Worm (Caenorhabditis elegans) whole organism, L2 larva: ENCODE results near the gene ttr-3.

Experiments used
- ZK546.5 ChIP-seq: sonication (generic microtip); optimal IDR thresholded peaks from 2 replicates; lab custom pipeline; 2017; ENCODE audit warnings: missing biosample characterization, missing genetic modification characterization
- alr-1 ChIP-seq: fragments of 150-350 bp; optimal IDR thresholded peaks from 2 replicates; lab custom pipeline; 2014; ENCODE audit warnings: missing biosample characterization, missing genetic modification characterization
- ama-1 ChIP-seq: fragments of 150-350 bp; optimal IDR thresholded peaks from 2 replicates; lab custom pipeline; 2018; ENCODE audit warnings: inconsistent platforms
- blmp-1 ChIP-seq: sonication (generic microtip); optimal IDR thresholded peaks from 2 replicates; lab custom pipeline; 2017; ENCODE audit warnings: missing genetic modification characterization, mild to moderate bottlenecking, missing compliant biosample characterization, antibody characterized with exemption, moderate library complexity; ENCODE audit not compliant: insufficient read depth
- ceh-82 ChIP-seq: fragments of 150-350 bp; optimal IDR thresholded peaks from 2 replicates; lab custom pipeline; 2014; ENCODE audit warnings: missing biosample characterization, missing genetic modification characterization
- elt-3 ChIP-seq: sonication (generic microtip); optimal IDR thresholded peaks from 2 replicates; lab custom pipeline; 2017; ENCODE audit warnings: missing biosample characterization, missing genetic modification characterization
- fos-1 ChIP-seq: fragments of 150-350 bp; optimal IDR thresholded peaks from 2 replicates; lab custom pipeline; 2014; ENCODE audit warnings: missing biosample characterization, missing genetic modification characterization
- mdl-1 ChIP-seq, 2 experiments: fragments of 150-350 bp in 1 of 2; sonication (generic microtip) in 1 of 2; optimal IDR thresholded peaks; 2 replicates each; lab custom pipeline; 2017; ENCODE audit warnings: missing biosample characterization in 2 of 2, missing genetic modification characterization in 2 of 2
- nhr-237 ChIP-seq: fragments of 150-350 bp; optimal IDR thresholded peaks from 2 replicates; lab custom pipeline; 2014; ENCODE audit warnings: missing biosample characterization, missing genetic modification characterization
- snpc-4 ChIP-seq: fragments of 150-350 bp; optimal IDR thresholded peaks from 2 replicates; lab custom pipeline; 2014; ENCODE audit warnings: missing biosample characterization, missing genetic modification characterization
- unc-39 ChIP-seq: fragments of 150-350 bp; optimal IDR thresholded peaks from 2 replicates; lab custom pipeline; 2014; ENCODE audit warnings: missing biosample characterization, missing genetic modification characterization
- zag-1 ChIP-seq: fragments of 150-350 bp; optimal IDR thresholded peaks from 2 replicates; lab custom pipeline; 2014; ENCODE audit warnings: missing biosample characterization, missing genetic modification characterization

- TF ChIP-seq ceh-82 (no peak), zag-1 (no peak), unc-39 (tag; lab: Kevin White, UChicago) (no peak), alr-1 (tag; lab: Kevin White, UChicago) (no peak), mdl-1 (tag; optimal IDR thresholded peaks at IDR 0.05; lab: Kevin White, UChicago) (no peak), blmp-1 (no peak), nhr-237 (tag; lab: Kevin White, UChicago) (no peak), ama-1 (lab: Kevin White, UChicago) (no peak), snpc-4 (no peak), ZK546.5 (no peak), elt-3 (no peak), fos-1 (no peak)
These were observed 13.6 kb downstream of the ttr-3 start for ce11 chrIII:9912998-9913397.
